Worm (Caenorhabditis elegans) whole organism, mixed stage, embryonic: ENCODE measurements around the gene nlp-27.

Experiments used
- blmp-1 ChIP-seq: fragments of 150-350 bp; optimal IDR thresholded peaks from 2 replicates; lab custom pipeline; 2014; ENCODE audit warnings: missing biosample characterization, missing genetic modification characterization
- drap-1 ChIP-seq: fragments of 200-800 bp; sonication (Bioruptor generic); optimal IDR thresholded peaks from 3 replicates; lab custom pipeline; 2018; ENCODE audit warnings: mild to moderate bottlenecking, missing genetic modification characterization, missing compliant biosample characterization
- lsy-2 ChIP-seq: fragments of 150-350 bp; optimal IDR thresholded peaks from 2 replicates; lab custom pipeline; 2014; ENCODE audit warnings: missing biosample characterization, missing genetic modification characterization
- mep-1 ChIP-seq: fragments of 150-350 bp; optimal IDR thresholded peaks from 2 replicates; lab custom pipeline; 2017; ENCODE audit warnings: missing biosample characterization, missing genetic modification reagents, missing genetic modification characterization, inconsistent platforms
- snpc-4 ChIP-seq: fragments of 150-350 bp; optimal IDR thresholded peaks from 2 replicates; lab custom pipeline; 2014; ENCODE audit warnings: missing biosample characterization, missing genetic modification characterization
- unc-39 ChIP-seq: fragments of 150-350 bp; optimal IDR thresholded peaks from 2 replicates; lab custom pipeline; 2014; ENCODE audit warnings: missing biosample characterization, missing genetic modification characterization
- ztf-11 ChIP-seq: fragments of 150-350 bp; optimal IDR thresholded peaks from 2 replicates; lab custom pipeline; 2014; ENCODE audit warnings: missing biosample characterization, missing genetic modification characterization

ce11 chrV:4021776-4022175, 32.6 kb downstream of the nlp-27 start, which contains the start of gene K09D9.14:
- no peak for TF ChIP-seq snpc-4
- TF ChIP-seq drap-1 (GFP tag; lab: Kevin White, UChicago) = no peak
- no peak for TF ChIP-seq mep-1 (tag; lab: Kevin White, UChicago)
- no peak for TF ChIP-seq blmp-1 (tag; lab: Kevin White, UChicago)
- TF ChIP-seq ztf-11 (tag; lab: Kevin White, UChicago) = no peak
- no peak for TF ChIP-seq unc-39 (tag; lab: Kevin White, UChicago)
- no peak for TF ChIP-seq lsy-2 (tag; lab: Kevin White, UChicago)
